Worm (Caenorhabditis elegans): ENCODE data around the gene fdgt-1.

Gene fdgt-1

ce11 chrII:1482419-1482818, 21.9 kb upstream of the fdgt-1 start:
- TF ChIP-seq tbx-2 (tag; optimal IDR thresholded peaks at IDR 0.05) (no peak), nhr-11 (tag; optimal IDR thresholded peaks at IDR 0.05) (no peak), zag-1 (tag; optimal IDR thresholded peaks at IDR 0.05) (no peak), ceh-82 (tag; optimal IDR thresholded peaks at IDR 0.05) (no peak), nhr-67 (tag; optimal IDR thresholded peaks at IDR 0.05) (no peak), nhr-43 (tag; optimal IDR thresholded peaks at IDR 0.05; ENCODE audit: poor library complexity, severe bottlenecking) (no peak)

- no peak for TF ChIP-seq nhr-76 (tag; optimal IDR thresholded peaks at IDR 0.05)
- no peak for TF ChIP-seq ama-1 (optimal IDR thresholded peaks at IDR 0.05)
- no peak for TF ChIP-seq fos-1 (tag; optimal IDR thresholded peaks at IDR 0.05)
- no peak for TF ChIP-seq lin-39 (tag; optimal IDR thresholded peaks at IDR 0.05)
- no peak for TF ChIP-seq R02D3.7 (tag; optimal IDR thresholded peaks at IDR 0.05)
- no peak for TF ChIP-seq tbx-2 (tag; optimal IDR thresholded peaks at IDR 0.05)
- TF ChIP-seq nfya-1 (tag; optimal IDR thresholded peaks at IDR 0.05; ENCODE audit: insufficient read depth), result no peak
- TF ChIP-seq zag-1 (tag; optimal IDR thresholded peaks at IDR 0.05), result no peak
- no peak for TF ChIP-seq fkh-2 (tag; optimal IDR thresholded peaks at IDR 0.05)
- TF ChIP-seq nhr-77 (tag; optimal IDR thresholded peaks at IDR 0.05), result no peak
- TF ChIP-seq unc-39 (tag; optimal IDR thresholded peaks at IDR 0.05), result no peak
- TF ChIP-seq nhr-11 (tag; optimal IDR thresholded peaks at IDR 0.05), result no peak
- no peak for TF ChIP-seq nhr-67 (tag; optimal IDR thresholded peaks at IDR 0.05)
- TF ChIP-seq lin-15B (tag; optimal IDR thresholded peaks at IDR 0.05), result no peak
- TF ChIP-seq elt-1 (tag; optimal IDR thresholded peaks at IDR 0.05), result no peak
- TF ChIP-seq lsy-12 (tag; optimal IDR thresholded peaks at IDR 0.05), result no peak
- no peak for TF ChIP-seq ceh-28 (tag; optimal IDR thresholded peaks at IDR 0.05)
Measured at ce11 chrII:1490813-1491212, 13.6 kb upstream of the fdgt-1 start.

DNA sequence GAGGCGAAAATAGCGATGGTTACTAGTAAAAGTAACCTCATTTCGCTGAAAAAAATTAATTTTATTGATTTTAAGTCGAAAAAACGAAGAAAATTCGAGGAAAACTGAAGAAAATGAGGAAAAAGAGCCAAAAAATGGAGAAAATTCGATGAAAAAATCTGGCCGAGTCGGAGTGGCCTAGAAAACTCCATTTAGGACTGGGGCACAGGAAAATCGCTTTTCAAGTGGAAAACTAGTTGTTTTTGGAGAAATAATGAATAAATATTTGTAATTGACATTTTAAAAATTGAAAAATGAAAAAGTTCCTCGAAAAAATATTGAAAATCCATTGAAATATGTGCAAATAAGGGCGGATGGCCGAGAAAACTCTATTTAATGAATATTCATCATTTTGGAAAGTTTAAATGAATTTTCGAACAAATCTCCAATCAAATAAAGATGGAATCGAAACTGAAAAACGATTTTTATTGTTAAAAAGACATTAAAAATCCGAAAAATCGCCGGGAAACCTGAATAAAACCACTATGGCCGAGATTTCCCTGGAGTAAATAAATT, 4.0 kb upstream of the fdgt-1 start, which contains the start of gene emc-1:
TSS of gene emc-1 (minus strand) at position 45 of the 555 bp plus-strand sequence.
- TF ChIP-seq pha-4 (tag; optimal IDR thresholded peaks at IDR 0.05) (peak; percentile 11), mdl-1 (tag; optimal IDR thresholded peaks at IDR 0.05) (no peak)

DNA sequence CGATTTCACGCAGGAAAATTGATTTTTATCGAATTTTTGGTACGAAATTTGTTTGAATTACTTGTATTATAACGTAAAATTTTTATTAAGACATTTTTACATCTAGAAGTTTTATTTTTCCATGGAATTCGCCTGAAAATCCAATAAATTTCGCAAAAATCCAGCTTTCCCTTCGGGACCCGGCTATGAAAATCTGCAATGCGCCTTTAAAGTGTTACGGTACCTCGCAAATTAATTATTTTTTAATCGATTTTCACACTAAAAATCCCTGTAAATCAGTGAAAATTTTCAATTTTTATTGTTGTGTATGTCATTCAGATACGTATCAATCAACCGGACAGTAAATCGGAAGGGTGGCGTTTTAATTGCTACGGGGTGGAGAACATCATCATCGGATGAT, 3.4 kb upstream of the fdgt-1 start:
- TF ChIP-seq unc-39 (tag; optimal IDR thresholded peaks at IDR 0.05) (no peak), elt-2 (tag; optimal IDR thresholded peaks at IDR 0.05) (no peak), ceh-9 (tag; optimal IDR thresholded peaks at IDR 0.05) (no peak), lin-15B (tag; optimal IDR thresholded peaks at IDR 0.05) (no peak), elt-3 (tag; optimal IDR thresholded peaks at IDR 0.05) (no peak), R02D3.7 (tag; optimal IDR thresholded peaks at IDR 0.05) (no peak), nhr-43 (tag; optimal IDR thresholded peaks at IDR 0.05; ENCODE audit: poor library complexity, severe bottlenecking) (no peak), egl-5 (tag; optimal IDR thresholded peaks at IDR 0.05) (no peak), skn-1 (tag; optimal IDR thresholded peaks at IDR 0.05) (no peak), nhr-77 (tag; optimal IDR thresholded peaks at IDR 0.05) (no peak), daf-12 (tag; optimal IDR thresholded peaks at IDR 0.05) (no peak), fkh-10 (GFP tag; optimal IDR thresholded peaks at IDR 0.05) (no peak), pqm-1 (tag; optimal IDR thresholded peaks at IDR 0.05) (no peak)

DNA sequence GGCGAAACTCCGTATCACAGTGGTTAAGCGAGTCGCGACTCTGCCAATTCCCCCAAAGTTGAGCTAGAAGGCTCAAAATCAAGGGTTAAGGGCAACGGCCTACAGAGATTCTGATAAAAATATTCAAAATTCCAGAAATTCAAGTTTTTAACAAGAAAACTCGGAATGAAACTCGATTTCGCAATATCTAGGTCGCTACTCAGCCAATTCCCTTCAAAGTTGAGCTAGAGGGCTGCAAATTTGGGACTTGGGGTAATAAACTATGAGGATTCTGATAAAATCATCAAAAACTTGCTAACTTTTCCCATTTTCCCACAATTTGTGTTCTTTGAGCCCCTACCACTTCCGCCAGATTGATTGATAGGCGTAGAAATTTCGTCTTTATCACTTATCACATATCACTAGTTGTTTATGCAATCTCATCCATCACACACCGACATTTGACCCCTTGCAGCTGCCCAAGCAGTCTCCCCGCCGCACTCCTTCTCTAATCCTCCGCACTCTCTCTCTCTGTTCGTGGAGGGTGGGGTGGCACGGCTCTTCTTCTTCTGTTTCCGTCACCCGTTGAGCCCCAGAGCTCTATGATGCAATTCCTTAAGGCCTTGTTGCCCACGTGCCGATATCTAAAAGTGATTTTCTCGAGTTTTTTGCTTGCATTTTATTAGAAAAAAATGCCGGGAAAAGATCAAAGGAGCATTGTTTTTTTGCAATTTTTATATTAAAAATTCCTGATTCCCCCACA, 2.6 kb upstream of the fdgt-1 start:
- TF ChIP-seq unc-62 (GFP tag; optimal IDR thresholded peaks at IDR 0.05) (peak; percentile 38), lin-15B (tag; optimal IDR thresholded peaks at IDR 0.05) (peak; percentile 1), hmg-11 (tag; optimal IDR thresholded peaks at IDR 0.05) (peak; percentile 49), skn-1 (tag; optimal IDR thresholded peaks at IDR 0.05) (no peak), mdl-1 (tag; optimal IDR thresholded peaks at IDR 0.05) (peak; percentile 65), nhr-11 (tag; optimal IDR thresholded peaks at IDR 0.05) (no peak), egl-5 (tag; optimal IDR thresholded peaks at IDR 0.05) (peak; percentile 51), lin-39 (tag; optimal IDR thresholded peaks at IDR 0.05) (peak; percentile 90), daf-12 (tag; optimal IDR thresholded peaks at IDR 0.05) (no peak), nhr-77 (tag; optimal IDR thresholded peaks at IDR 0.05) (no peak), nhr-67 (tag; optimal IDR thresholded peaks at IDR 0.05) (no peak), nfya-1 (tag; optimal IDR thresholded peaks at IDR 0.05; ENCODE audit: insufficient read depth) (peak; percentile 59)
